ENCODE assay signal across 1 fruit fly cellular context in the genomic region with DNA sequence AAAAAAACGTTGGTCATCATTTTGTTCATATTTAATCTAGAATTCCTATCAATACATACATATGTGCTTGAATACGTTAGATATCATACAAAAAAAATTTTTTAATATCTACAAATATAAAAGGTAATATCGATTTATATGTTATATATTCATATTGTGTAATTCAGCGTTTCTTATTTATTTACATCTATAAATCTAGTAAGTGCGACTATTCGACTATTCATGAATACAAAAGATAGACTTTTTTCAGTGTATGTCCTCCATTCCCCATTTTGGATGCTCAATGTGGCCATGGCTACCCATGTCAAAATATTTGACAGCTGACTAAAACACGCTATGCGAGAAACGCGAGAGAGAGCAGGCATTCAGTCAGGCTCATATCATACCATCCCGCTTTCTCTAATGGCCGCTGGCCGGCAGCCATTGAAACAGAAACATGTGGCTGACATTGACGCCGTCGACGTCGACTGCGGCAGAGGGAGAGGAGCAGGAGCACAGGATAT.
TF ChIP-seq lines count a peak whose summit lies in the region.

No protein-coding gene starts in this region.

TF ChIP-seq in whole organism, embryonic, 481 proteins besides CTCF, POLR2A, EP300 and RAD21 (continued from another document and continues in another):
- no peak for TF ChIP-seq mld (GFP tag; IDR thresholded peaks at IDR 0.05; lab: Robert Waterston, UW; ENCODE audit: partially characterized antibody)
- no peak for TF ChIP-seq lbe (GFP tag; optimal IDR thresholded peaks at IDR 0.05; lab: Kevin White, UChicago)
- TF ChIP-seq Trl (optimal IDR thresholded peaks at IDR 0.05; lab: Kevin White, UChicago): peak in 1 of 2 experiments; percentile 9
- TF ChIP-seq Trl (GFP tag; optimal IDR thresholded peaks at IDR 0.05; lab: Kevin White, UChicago): peak; percentile 2
- TF ChIP-seq sqz (GFP tag; optimal IDR thresholded peaks at IDR 0.05; lab: Kevin White, UChicago): peak; percentile 46
- no peak for TF ChIP-seq Taf1 (GFP tag; IDR thresholded peaks at IDR 0.05; lab: Robert Waterston, UW)
- TF ChIP-seq fd96Cb (tag; optimal IDR thresholded peaks at IDR 0.05; lab: Kevin White, UChicago): peak; percentile 86
- TF ChIP-seq CG10274 (GFP tag; optimal IDR thresholded peaks at IDR 0.05; lab: Kevin White, UChicago): no peak
- peak; percentile 37; the same call in 1 of the 2 replicates for TF ChIP-seq ttk (GFP tag; IDR thresholded peaks at IDR 0.05; lab: Robert Waterston, UW)
- TF ChIP-seq Usf (GFP tag; optimal IDR thresholded peaks at IDR 0.05; lab: Kevin White, UChicago): peak; percentile 55
- TF ChIP-seq CG6654 (GFP tag; optimal IDR thresholded peaks at IDR 0.05; lab: Kevin White, UChicago): peak; percentile 43
- 0 out of 2 replicates have a peak, but pooled peaks have one; percentile 26 for TF ChIP-seq CG1024 (GFP tag; IDR thresholded peaks at IDR 0.05; lab: Robert Waterston, UW)
- no peak for TF ChIP-seq CG3838 (GFP tag; optimal IDR thresholded peaks at IDR 0.05; lab: Kevin White, UChicago)
- TF ChIP-seq Nf-YB (GFP tag; optimal IDR thresholded peaks at IDR 0.05; lab: Kevin White, UChicago): peak; percentile 88
- TF ChIP-seq Asciz (GFP tag; optimal IDR thresholded peaks at IDR 0.05; lab: Kevin White, UChicago): peak; percentile 62
- TF ChIP-seq odd (GFP tag; optimal IDR thresholded peaks at IDR 0.05; lab: Kevin White, UChicago): peak; percentile 57
- no peak for TF ChIP-seq MBD-R2 (GFP tag; IDR thresholded peaks at IDR 0.05; lab: Robert Waterston, UW)
- peak; percentile 79 for TF ChIP-seq CG15601 (tag; optimal IDR thresholded peaks at IDR 0.05; lab: Kevin White, UChicago)
- peak; percentile 58 for TF ChIP-seq tin (GFP tag; optimal IDR thresholded peaks at IDR 0.05; lab: Kevin White, UChicago)
- TF ChIP-seq CG33557 (GFP tag; optimal IDR thresholded peaks at IDR 0.05; lab: Kevin White, UChicago): peak; percentile 83
- TF ChIP-seq B-H1 (GFP tag; IDR thresholded peaks at IDR 0.05; lab: Robert Waterston, UW): no peak
- TF ChIP-seq nerfin-1 (tag; optimal IDR thresholded peaks at IDR 0.05; lab: Kevin White, UChicago): peak; percentile 73
- peak; percentile 80 for TF ChIP-seq ara (GFP tag; IDR thresholded peaks at IDR 0.05; lab: Robert Waterston, UW)
- 0 out of 2 replicates have a peak, but pooled peaks have one; percentile 27 for TF ChIP-seq Ada2b (GFP tag; IDR thresholded peaks at IDR 0.05; lab: Robert Waterston, UW)
- peak; percentile 47 for TF ChIP-seq scrt (GFP tag; optimal IDR thresholded peaks at IDR 0.05; lab: Kevin White, UChicago)
- peak; percentile 50 for TF ChIP-seq Chrac-16 (GFP tag; optimal IDR thresholded peaks at IDR 0.05; lab: Kevin White, UChicago)
- no peak for TF ChIP-seq CG11456 (GFP tag; IDR thresholded peaks at IDR 0.05; lab: Robert Waterston, UW)
- peak; percentile 87 for TF ChIP-seq sens (GFP tag; lab: Kevin White, UChicago)
- peak; percentile 25 for TF ChIP-seq CG10462 (GFP tag; optimal IDR thresholded peaks at IDR 0.05; lab: Kevin White, UChicago)
- TF ChIP-seq CG7357 (GFP tag; IDR thresholded peaks at IDR 0.05; lab: Robert Waterston, UW): 0 out of 3 replicates have a peak, but pooled peaks have one; percentile 18
- TF ChIP-seq CG2202 (tag; optimal IDR thresholded peaks at IDR 0.05; lab: Kevin White, UChicago): peak; percentile 69
- TF ChIP-seq en (GFP tag; optimal IDR thresholded peaks at IDR 0.05; lab: Kevin White, UChicago): no peak
- TF ChIP-seq klu (GFP tag; IDR thresholded peaks at IDR 0.05; lab: Robert Waterston, UW): no peak; the same call in 1 of the 2 replicates
- TF ChIP-seq zfh1 (GFP tag; IDR thresholded peaks at IDR 0.05; lab: Robert Waterston, UW): no peak
- peak; percentile 71 for TF ChIP-seq CG3407 (GFP tag; optimal IDR thresholded peaks at IDR 0.05; lab: Kevin White, UChicago)
- peak; percentile 84 for TF ChIP-seq dmrt99B (tag; optimal IDR thresholded peaks at IDR 0.05; lab: Kevin White, UChicago)
- peak; percentile 45 for TF ChIP-seq CG12155 (GFP tag; optimal IDR thresholded peaks at IDR 0.05; lab: Kevin White, UChicago)
- TF ChIP-seq CG6689 (GFP tag; IDR thresholded peaks at IDR 0.05; lab: Robert Waterston, UW): peak; percentile 69
- TF ChIP-seq CG11695 (GFP tag; IDR thresholded peaks at IDR 0.05; lab: Robert Waterston, UW): peak; percentile 67; the same call in 2 of the 3 replicates
- peak; percentile 78 for TF ChIP-seq Oli (tag; optimal IDR thresholded peaks at IDR 0.05; lab: Kevin White, UChicago)
- TF ChIP-seq bbx (GFP tag; IDR thresholded peaks at IDR 0.05; lab: Robert Waterston, UW; ENCODE audit: partially characterized antibody): no peak
- peak; percentile 53 for TF ChIP-seq lmd (GFP tag; IDR thresholded peaks at IDR 0.05; lab: Robert Waterston, UW)
- TF ChIP-seq phol (tag; optimal IDR thresholded peaks at IDR 0.05; lab: Kevin White, UChicago): peak; percentile 93
- TF ChIP-seq CG1529 (GFP tag; optimal IDR thresholded peaks at IDR 0.05; lab: Kevin White, UChicago): peak; percentile 46
- TF ChIP-seq CG15011 (GFP tag; optimal IDR thresholded peaks at IDR 0.05; lab: Kevin White, UChicago): peak; percentile 35
- peak; percentile 54 for TF ChIP-seq Ets65A (GFP tag; lab: Kevin White, UChicago)
- TF ChIP-seq ems (GFP tag; optimal IDR thresholded peaks at IDR 0.05; lab: Kevin White, UChicago): no peak
- no peak for TF ChIP-seq NC2α (GFP tag; optimal IDR thresholded peaks at IDR 0.05; lab: Kevin White, UChicago)
- TF ChIP-seq D19B (GFP tag; optimal IDR thresholded peaks at IDR 0.05; lab: Kevin White, UChicago): no peak
- peak; percentile 64; the same call in 2 of the 3 replicates for TF ChIP-seq row (GFP tag; IDR thresholded peaks at IDR 0.05; lab: Robert Waterston, UW)
- no peak for TF ChIP-seq repo (GFP tag; optimal IDR thresholded peaks at IDR 0.05; lab: Kevin White, UChicago)
- TF ChIP-seq CG12299 (tag; optimal IDR thresholded peaks at IDR 0.05; lab: Kevin White, UChicago): peak; percentile 52
- peak in 1 of 2 experiments; percentile 88 for TF ChIP-seq bsh (GFP tag; optimal IDR thresholded peaks at IDR 0.05; lab: Kevin White, UChicago)
- peak in 1 of 2 experiments; percentile 51 for TF ChIP-seq dpn (GFP tag; optimal IDR thresholded peaks at IDR 0.05; lab: Kevin White, UChicago)
- TF ChIP-seq Hand (GFP tag; optimal IDR thresholded peaks at IDR 0.05; lab: Kevin White, UChicago): peak; percentile 38
- no peak for TF ChIP-seq sens-2 (GFP tag; IDR thresholded peaks at IDR 0.05; lab: Robert Waterston, UW)
- TF ChIP-seq wor (GFP tag; IDR thresholded peaks at IDR 0.05; lab: Robert Waterston, UW): peak; percentile 40; the same call in 1 of the 2 replicates
- no peak for TF ChIP-seq D (optimal IDR thresholded peaks at IDR 0.05; lab: Kevin White, UChicago)
- peak; percentile 77 for TF ChIP-seq D (GFP tag; optimal IDR thresholded peaks at IDR 0.05; lab: Kevin White, UChicago)
- TF ChIP-seq ac (GFP tag; optimal IDR thresholded peaks at IDR 0.05; lab: Kevin White, UChicago): peak; percentile 47
- TF ChIP-seq Mes4 (GFP tag; optimal IDR thresholded peaks at IDR 0.05; lab: Kevin White, UChicago): no peak
- 0 out of 3 replicates have a peak, but pooled peaks have one; percentile 33 for TF ChIP-seq CG2199 (GFP tag; IDR thresholded peaks at IDR 0.05; lab: Robert Waterston, UW)
- 0 out of 3 replicates have a peak, but pooled peaks have one; percentile 4 for TF ChIP-seq ase (GFP tag; IDR thresholded peaks at IDR 0.05; lab: Robert Waterston, UW)
- 0 out of 2 replicates have a peak, but pooled peaks have one; percentile 45 for TF ChIP-seq sim (GFP tag; IDR thresholded peaks at IDR 0.05; lab: Robert Waterston, UW)
- TF ChIP-seq ssp (GFP tag; IDR thresholded peaks at IDR 0.05; lab: Robert Waterston, UW): peak; percentile 48; the same call in 1 of the 2 replicates
- peak; percentile 89 for TF ChIP-seq CG8924 (tag; optimal IDR thresholded peaks at IDR 0.05; lab: Kevin White, UChicago)
- peak; percentile 84 for TF ChIP-seq Nf-YC (tag; optimal IDR thresholded peaks at IDR 0.05; lab: Kevin White, UChicago)
- peak; percentile 58 for TF ChIP-seq Dek (tag; optimal IDR thresholded peaks at IDR 0.05; lab: Kevin White, UChicago)
- peak; percentile 76 for TF ChIP-seq zen (tag; optimal IDR thresholded peaks at IDR 0.05; lab: Kevin White, UChicago)
- peak in 1 of 2 experiments; percentile 80 for TF ChIP-seq Hr51 (GFP tag; optimal IDR thresholded peaks at IDR 0.05; lab: Kevin White, UChicago)
- no peak for TF ChIP-seq Dp (GFP tag; optimal IDR thresholded peaks at IDR 0.05; lab: Kevin White, UChicago)
- TF ChIP-seq psq (GFP tag; optimal IDR thresholded peaks at IDR 0.05; lab: Kevin White, UChicago): peak; percentile 37
- peak; percentile 62 for TF ChIP-seq Hmr (GFP tag; optimal IDR thresholded peaks at IDR 0.05; lab: Kevin White, UChicago)
- peak; percentile 73 for TF ChIP-seq CG15269 (tag; optimal IDR thresholded peaks at IDR 0.05; lab: Kevin White, UChicago)
- peak in 1 of 3 experiments; percentile 94 for TF ChIP-seq lola (GFP tag; optimal IDR thresholded peaks at IDR 0.05; lab: Kevin White, UChicago)
- TF ChIP-seq CG1647 (GFP tag; optimal IDR thresholded peaks at IDR 0.05; lab: Kevin White, UChicago): no peak
- no peak for TF ChIP-seq Dfd (GFP tag; optimal IDR thresholded peaks at IDR 0.05; lab: Kevin White, UChicago)
- no peak; the same call in 1 of the 2 replicates for TF ChIP-seq H2.0 (GFP tag; IDR thresholded peaks at IDR 0.05; lab: Robert Waterston, UW)
- TF ChIP-seq pan (optimal IDR thresholded peaks at IDR 0.05; lab: Kevin White, UChicago): no peak
- no peak for TF ChIP-seq pan (GFP tag; optimal IDR thresholded peaks at IDR 0.05 in 1 of 2, IDR thresholded peaks at IDR 0.05 in 1 of 2)
- TF ChIP-seq NK7.1 (GFP tag; optimal IDR thresholded peaks at IDR 0.05; lab: Kevin White, UChicago): no peak
- peak; percentile 40; the same call in 1 of the 2 replicates for TF ChIP-seq ranshi (GFP tag; IDR thresholded peaks at IDR 0.05; lab: Robert Waterston, UW)
- no peak for TF ChIP-seq sr (GFP tag; IDR thresholded peaks at IDR 0.05; lab: Robert Waterston, UW)
- TF ChIP-seq Sox102F (GFP tag; optimal IDR thresholded peaks at IDR 0.05; lab: Kevin White, UChicago): peak; percentile 84
- peak; percentile 4 for TF ChIP-seq fd3F (GFP tag; optimal IDR thresholded peaks at IDR 0.05; lab: Kevin White, UChicago)
- TF ChIP-seq CG10654 (GFP tag; optimal IDR thresholded peaks at IDR 0.05; lab: Kevin White, UChicago): peak; percentile 60
- no peak for TF ChIP-seq CG6791 (GFP tag; IDR thresholded peaks at IDR 0.05; lab: Robert Waterston, UW; ENCODE audit: partially characterized antibody)
- peak; percentile 68; the same call in 1 of the 2 replicates for TF ChIP-seq CG17328 (GFP tag; IDR thresholded peaks at IDR 0.05; lab: Robert Waterston, UW)
- TF ChIP-seq Xbp1 (GFP tag; optimal IDR thresholded peaks at IDR 0.05; lab: Kevin White, UChicago): peak; percentile 68
- peak; percentile 95 for TF ChIP-seq CG31441 (GFP tag; IDR thresholded peaks at IDR 0.05; lab: Robert Waterston, UW)
- peak; percentile 24; the same call in 1 of the 2 replicates for TF ChIP-seq ro (GFP tag; IDR thresholded peaks at IDR 0.05; lab: Robert Waterston, UW)
- 0 out of 2 replicates have a peak, but pooled peaks have one; percentile 11 for TF ChIP-seq CG9932 (GFP tag; IDR thresholded peaks at IDR 0.05; lab: Robert Waterston, UW)
- TF ChIP-seq cg (GFP tag; optimal IDR thresholded peaks at IDR 0.05; lab: Kevin White, UChicago): peak; percentile 54
- TF ChIP-seq CG7271 (tag; optimal IDR thresholded peaks at IDR 0.05; lab: Kevin White, UChicago): peak; percentile 33
- TF ChIP-seq kay (GFP tag; optimal IDR thresholded peaks at IDR 0.05; lab: Kevin White, UChicago): peak; percentile 22
- TF ChIP-seq tll (GFP tag; optimal IDR thresholded peaks at IDR 0.05; lab: Kevin White, UChicago): peak in 1 of 2 experiments; percentile 53
- TF ChIP-seq CG16813 (GFP tag; IDR thresholded peaks at IDR 0.05; lab: Robert Waterston, UW; ENCODE audit: partially characterized antibody): no peak
- TF ChIP-seq ind (GFP tag; optimal IDR thresholded peaks at IDR 0.05; lab: Kevin White, UChicago): peak; percentile 37
- peak; percentile 94 for TF ChIP-seq dmrt11E (tag; optimal IDR thresholded peaks at IDR 0.05; lab: Kevin White, UChicago)
- TF ChIP-seq CG13296 (GFP tag; optimal IDR thresholded peaks at IDR 0.05; lab: Kevin White, UChicago): peak; percentile 51
- TF ChIP-seq yki (optimal IDR thresholded peaks at IDR 0.05; lab: Kevin White, UChicago): no peak
- TF ChIP-seq CG8089 (GFP tag; optimal IDR thresholded peaks at IDR 0.05; lab: Kevin White, UChicago): no peak
- peak; percentile 80 for TF ChIP-seq gcm (GFP tag; optimal IDR thresholded peaks at IDR 0.05; lab: Kevin White, UChicago)
- TF ChIP-seq crc (GFP tag; optimal IDR thresholded peaks at IDR 0.05; lab: Kevin White, UChicago): no peak
- no peak for TF ChIP-seq CG34422 (GFP tag; IDR thresholded peaks at IDR 0.05; lab: Robert Waterston, UW)
- TF ChIP-seq CG4424 (GFP tag; optimal IDR thresholded peaks at IDR 0.05; lab: Kevin White, UChicago): peak; percentile 72
- TF ChIP-seq CG10543 (GFP tag; optimal IDR thresholded peaks at IDR 0.05; lab: Kevin White, UChicago): no peak
- TF ChIP-seq Fer3 (tag; optimal IDR thresholded peaks at IDR 0.05; lab: Kevin White, UChicago): peak; percentile 63
- TF ChIP-seq Adf1 (GFP tag; IDR thresholded peaks at IDR 0.05; lab: Robert Waterston, UW): peak; percentile 71
- peak; percentile 60 for TF ChIP-seq org-1 (GFP tag; optimal IDR thresholded peaks at IDR 0.05; lab: Kevin White, UChicago)
- no peak for TF ChIP-seq sob (GFP tag; IDR thresholded peaks at IDR 0.05; lab: Robert Waterston, UW)
- TF ChIP-seq Max (GFP tag; optimal IDR thresholded peaks at IDR 0.05; lab: Kevin White, UChicago): no peak
- TF ChIP-seq nmo (GFP tag; optimal IDR thresholded peaks at IDR 0.05; lab: Kevin White, UChicago): peak; percentile 91
- TF ChIP-seq CG4820 (GFP tag; optimal IDR thresholded peaks at IDR 0.05; lab: Kevin White, UChicago): peak; percentile 58
- peak; percentile 87 for TF ChIP-seq CG12391 (tag; optimal IDR thresholded peaks at IDR 0.05; lab: Kevin White, UChicago)
- no peak for TF ChIP-seq hkb (optimal IDR thresholded peaks at IDR 0.05; lab: Kevin White, UChicago)
- TF ChIP-seq hkb (GFP tag; IDR thresholded peaks at IDR 0.05; lab: Robert Waterston, UW): peak; percentile 69
- TF ChIP-seq CG5245 (GFP tag; optimal IDR thresholded peaks at IDR 0.05; lab: Kevin White, UChicago): peak; percentile 6
- no peak for TF ChIP-seq Eip74EF (GFP tag; optimal IDR thresholded peaks at IDR 0.05; lab: Kevin White, UChicago)
- peak; percentile 14 for TF ChIP-seq CG2120 (GFP tag; optimal IDR thresholded peaks at IDR 0.05; lab: Kevin White, UChicago)
- peak; percentile 73 for TF ChIP-seq CG13775 (GFP tag; optimal IDR thresholded peaks at IDR 0.05; lab: Kevin White, UChicago)
- TF ChIP-seq Poxn (GFP tag; IDR thresholded peaks at IDR 0.05; lab: Robert Waterston, UW): no peak
- TF ChIP-seq sd (tag; optimal IDR thresholded peaks at IDR 0.05; lab: Kevin White, UChicago): peak; percentile 65
- TF ChIP-seq CG17361 (GFP tag; IDR thresholded peaks at IDR 0.05; lab: Robert Waterston, UW): peak; percentile 94
